Fruit fly (Drosophila melanogaster) whole organism, wandering third instar larva: Measurements from ENCODE around the gene CG11929.

ENCODE experiments used
- Abd-B ChIP-seq: fragments of >200 bp; optimal IDR thresholded peaks from 2 replicates; lab custom pipeline; 2017; ENCODE audit warnings: missing biosample characterization, missing genetic modification characterization
- CG9705 ChIP-seq: fragments of 200-800 bp; sonication (Bioruptor generic); optimal IDR thresholded peaks from 2 replicates; lab custom pipeline; 2018; ENCODE audit warnings: missing biosample characterization, mild to moderate bottlenecking, missing genetic modification characterization
- CrebA ChIP-seq: fragments of 200-800 bp; sonication (Bioruptor generic); optimal IDR thresholded peaks from 2 replicates; lab custom pipeline; 2016; ENCODE audit warnings: missing biosample characterization, mild to moderate bottlenecking, missing genetic modification characterization, borderline replicate concordance
- Dfd ChIP-seq: fragments of >200 bp; optimal IDR thresholded peaks from 2 replicates; lab custom pipeline; 2017; ENCODE audit warnings: missing biosample characterization, missing genetic modification characterization
- Dif ChIP-seq: fragments of 200-275, 200-300 bp; sonication (Bioruptor generic); optimal IDR thresholded peaks from 2 replicates; lab custom pipeline; 2018; ENCODE audit warnings: missing biosample characterization, missing genetic modification characterization; ENCODE audit not compliant: partially characterized antibody
- GATAd ChIP-seq: sonication (Bioruptor generic); optimal IDR thresholded peaks from 2 replicates; lab custom pipeline; 2016; ENCODE audit warnings: missing biosample characterization, missing genetic modification characterization
- HLH106 ChIP-seq: fragments of 200-800 bp; optimal IDR thresholded peaks from 3 replicates; lab custom pipeline; 2019; ENCODE audit warnings: missing biosample characterization, mild to moderate bottlenecking, missing genetic modification characterization, moderate library complexity
- Hr78 ChIP-seq: fragments of >200 bp; optimal IDR thresholded peaks from 2 replicates; lab custom pipeline; 2017; ENCODE audit warnings: missing biosample characterization, missing genetic modification characterization
- Hr83 ChIP-seq: fragments of 200-300 bp; sonication (Bioruptor generic); optimal IDR thresholded peaks from 2 replicates; lab custom pipeline; 2016; ENCODE audit warnings: missing biosample characterization, mild to moderate bottlenecking, missing genetic modification characterization, moderate library complexity; ENCODE audit not compliant: poor library complexity, severe bottlenecking
- Jra ChIP-seq: sonication (Bioruptor generic); optimal IDR thresholded peaks from 2 replicates; lab custom pipeline; 2016; ENCODE audit warnings: missing biosample characterization, missing genetic modification characterization
- Mio ChIP-seq: sonication (Bioruptor generic); optimal IDR thresholded peaks from 2 replicates; lab custom pipeline; 2016; ENCODE audit warnings: missing biosample characterization, missing genetic modification characterization
- Myc ChIP-seq: fragments of >200 bp; optimal IDR thresholded peaks from 2 replicates; lab custom pipeline; 2017
- OdsH ChIP-seq: fragments of 200-800 bp; sonication (Bioruptor generic); optimal IDR thresholded peaks from 2 replicates; lab custom pipeline; 2016; ENCODE audit warnings: missing biosample characterization, mild to moderate bottlenecking, missing genetic modification characterization
- Rel ChIP-seq, 2 experiments: fragments of 200-800 bp; sonication (Bioruptor generic) in 1 of 2; optimal IDR thresholded peaks; 2 replicates in 1 of 2; 3 replicates in 1 of 2; lab custom pipeline; 2016 to 2019; ENCODE audit warnings: mild to moderate bottlenecking in 2 of 2, missing biosample characterization in 2 of 2, missing genetic modification characterization in 2 of 2, moderate library complexity in 1 of 2
- Vsx2 ChIP-seq: fragments of 200-300, 225-300 bp; sonication (Bioruptor generic); optimal IDR thresholded peaks from 2 replicates; lab custom pipeline; 2018; ENCODE audit warnings: missing biosample characterization, missing genetic modification characterization; ENCODE audit not compliant: partially characterized antibody
- br ChIP-seq: fragments of 200-800 bp; sonication (Bioruptor generic); optimal IDR thresholded peaks from 2 replicates; lab custom pipeline; 2016; ENCODE audit warnings: missing biosample characterization, missing genetic modification characterization
- brk ChIP-seq: fragments of 200-800 bp; sonication (Bioruptor generic); optimal IDR thresholded peaks from 2 replicates; lab custom pipeline; 2016; ENCODE audit warnings: missing biosample characterization, mild to moderate bottlenecking, missing genetic modification characterization
- dl ChIP-seq, 2 experiments: fragments of 175-275, 200-275 bp in 1 of 2; fragments of 200-275 bp in 1 of 2; sonication (Bioruptor generic); optimal IDR thresholded peaks; lab custom pipeline; 2018; ENCODE audit warnings: mild to moderate bottlenecking in 2 of 2, missing biosample characterization in 2 of 2, missing genetic modification characterization in 2 of 2, moderate library complexity in 2 of 2; ENCODE audit not compliant: partially characterized antibody in 2 of 2, insufficient read depth in 1 of 2
- dmrt93B ChIP-seq: fragments of 200-800 bp; sonication (Bioruptor generic); optimal IDR thresholded peaks from 2 replicates; lab custom pipeline; 2018; ENCODE audit warnings: missing biosample characterization, mild to moderate bottlenecking, missing genetic modification characterization
- ey ChIP-seq: fragments of 200-800 bp; sonication (Bioruptor generic); optimal IDR thresholded peaks from 2 replicates; lab custom pipeline; 2016; ENCODE audit warnings: missing biosample characterization, missing genetic modification characterization
- foxo ChIP-seq, 2 experiments: fragments of 200-800 bp; sonication (Bioruptor generic); optimal IDR thresholded peaks; 2 replicates in 1 of 2; 3 replicates in 1 of 2; lab custom pipeline; 2016 to 2017; ENCODE audit warnings: missing biosample characterization in 2 of 2, missing genetic modification characterization in 2 of 2
- h ChIP-seq: fragments of 200-800 bp; sonication (Bioruptor generic); optimal IDR thresholded peaks from 3 replicates; lab custom pipeline; 2016; ENCODE audit warnings: missing biosample characterization, mild to moderate bottlenecking, missing genetic modification characterization
- pan ChIP-seq: fragments of >200 bp; optimal IDR thresholded peaks from 2 replicates; lab custom pipeline; 2017
- psq ChIP-seq: fragments of 200-800 bp; sonication (Bioruptor generic); optimal IDR thresholded peaks from 3 replicates; lab custom pipeline; 2017; ENCODE audit warnings: missing biosample characterization, mild to moderate bottlenecking, missing genetic modification characterization, moderate library complexity
- rgr ChIP-seq: fragments of 200-800 bp; sonication (Bioruptor generic); optimal IDR thresholded peaks from 3 replicates; lab custom pipeline; 2016; ENCODE audit warnings: missing biosample characterization, mild to moderate bottlenecking, missing genetic modification characterization
- tai ChIP-seq: sonication (Bioruptor generic); optimal IDR thresholded peaks from 2 replicates; lab custom pipeline; 2016; ENCODE audit warnings: missing biosample characterization, missing genetic modification characterization
- usp ChIP-seq: fragments of >200 bp; optimal IDR thresholded peaks from 2 replicates; lab custom pipeline; 2017; ENCODE audit warnings: missing biosample characterization, missing genetic modification characterization
- woc ChIP-seq: sonication (Bioruptor generic); optimal IDR thresholded peaks from 2 replicates; lab custom pipeline; 2016; ENCODE audit warnings: missing biosample characterization, mild to moderate bottlenecking, missing genetic modification characterization

Gene CG11929

dm6 chr2L:4694421-4694820 is 11.9 kb downstream of the CG11929 start, which contains the start of gene dcma:
Gene dcma, plus strand, starts transcription at chr2L:4694721.
- TF ChIP-seq Jra (GFP tag; lab: Kevin White, UChicago) (no peak), dl (GFP tag; optimal IDR thresholded peaks at IDR 0.05; lab: Kevin White, UChicago; ENCODE audit: insufficient read depth in 1 of 2, partially characterized antibody in 2 of 2) (no peak), pan (no peak), usp (GFP tag; lab: Kevin White, UChicago) (no peak), rgr (GFP tag; lab: Kevin White, UChicago) (no peak), GATAd (no peak), CG9705 (no peak), Abd-B (GFP tag; lab: Kevin White, UChicago) (no peak), tai (GFP tag; lab: Kevin White, UChicago) (no peak), woc (GFP tag; lab: Kevin White, UChicago) (no peak), dmrt93B (GFP tag; lab: Kevin White, UChicago) (no peak), OdsH (GFP tag; lab: Kevin White, UChicago) (no peak), ey (GFP tag; lab: Kevin White, UChicago) (no peak)

dm6 chr2L:4698837-4699236 is 16.4 kb downstream of the CG11929 start:
- TF ChIP-seq Dif (no peak), h (GFP tag; lab: Kevin White, UChicago) (no peak), brk (GFP tag; lab: Kevin White, UChicago) (no peak), HLH106 (tag; lab: Kevin White, UChicago) (no peak), psq (GFP tag; lab: Kevin White, UChicago) (no peak), usp (GFP tag; lab: Kevin White, UChicago) (no peak), Dfd (GFP tag; lab: Kevin White, UChicago) (peak; percentile 52)

dm6 chr2L:4701385-4701784 is 18.9 kb downstream of the CG11929 start, which contains the start of gene Taf12L:
Gene Taf12L, minus strand, starts transcription at chr2L:4701485.
- no peak for TF ChIP-seq Mio
- no peak for TF ChIP-seq OdsH (GFP tag; lab: Kevin White, UChicago)
- no peak for TF ChIP-seq Hr83 (GFP tag; lab: Kevin White, UChicago)
- TF ChIP-seq HLH106 (tag; lab: Kevin White, UChicago), result no peak
- no peak for TF ChIP-seq ey (GFP tag; lab: Kevin White, UChicago)
- TF ChIP-seq Myc (lab: Kevin White, UChicago), result no peak
- TF ChIP-seq Hr78, result no peak
- TF ChIP-seq Abd-B (GFP tag; lab: Kevin White, UChicago), result no peak
- TF ChIP-seq Vsx2 (GFP tag; lab: Kevin White, UChicago), result no peak
- no peak for TF ChIP-seq br (GFP tag; lab: Kevin White, UChicago)
- no peak for TF ChIP-seq woc (GFP tag; lab: Kevin White, UChicago)
- no peak for TF ChIP-seq Rel (GFP tag; optimal IDR thresholded peaks at IDR 0.05; lab: Kevin White, UChicago)
- no peak for TF ChIP-seq Rel (tag; optimal IDR thresholded peaks at IDR 0.05; lab: Kevin White, UChicago)
- no peak for TF ChIP-seq pan
- TF ChIP-seq, all 38 proteins: peak for 0

- TF ChIP-seq Vsx2 (GFP tag; lab: Kevin White, UChicago) (peak; percentile 39), Mio (no peak), Dif (peak; percentile 67)
- TF ChIP-seq, all 38 proteins: peak for 2
Measured at dm6 chr2L:4726021-4726420, 43.5 kb downstream of the CG11929 start.

dm6 chr2L:4734358-4734757 is 51.9 kb downstream of the CG11929 start, which contains the start of gene CG15631:
Gene CG15631, minus strand, starts transcription at chr2L:4734458.
- TF ChIP-seq foxo (GFP tag; optimal IDR thresholded peaks at IDR 0.05; lab: Kevin White, UChicago) (no peak), h (GFP tag; lab: Kevin White, UChicago) (no peak), CrebA (GFP tag; lab: Kevin White, UChicago) (no peak)
